Worm (Caenorhabditis elegans) whole organism, L3 larva: ENCODE measurements around the gene col-89.

Experiments
- R02D3.7 ChIP-seq: fragments of 150-350 bp; optimal IDR thresholded peaks from 2 replicates; lab custom pipeline; 2014; ENCODE audit warnings: missing biosample characterization, missing genetic modification characterization
- ama-1 ChIP-seq: fragments of 150-350 bp; optimal IDR thresholded peaks from 2 replicates; lab custom pipeline; 2018
- ceh-28 ChIP-seq: fragments of 150-350 bp; optimal IDR thresholded peaks from 2 replicates; lab custom pipeline; 2014; ENCODE audit warnings: missing biosample characterization, missing genetic modification reagents, missing genetic modification characterization
- daf-12 ChIP-seq: fragments of 150-350 bp; optimal IDR thresholded peaks from 2 replicates; lab custom pipeline; 2014; ENCODE audit warnings: missing biosample characterization, missing genetic modification reagents, missing genetic modification characterization
- egl-5 ChIP-seq: fragments of 150-350 bp; optimal IDR thresholded peaks from 2 replicates; lab custom pipeline; 2017; ENCODE audit warnings: missing biosample characterization, missing genetic modification reagents, missing genetic modification characterization, inconsistent platforms
- elt-2 ChIP-seq: sonication (generic microtip); optimal IDR thresholded peaks from 2 replicates; lab custom pipeline; 2016; ENCODE audit warnings: missing genetic modification reagents, mild to moderate bottlenecking, missing genetic modification characterization, missing compliant biosample characterization
- elt-3 ChIP-seq, 3 experiments: fragments of 150-350 bp in 1 of 3; sonication (generic microtip) in 2 of 3; optimal IDR thresholded peaks; 2 replicates in 2 of 3; 4 replicates in 1 of 3; lab custom pipeline; 2014 to 2017; ENCODE audit warnings: missing biosample characterization in 3 of 3, missing genetic modification characterization in 3 of 3
- fos-1 ChIP-seq: fragments of 150-350 bp; optimal IDR thresholded peaks from 2 replicates; lab custom pipeline; 2014; ENCODE audit warnings: missing biosample characterization, missing genetic modification characterization
- hmg-11 ChIP-seq: sonication (generic microtip); optimal IDR thresholded peaks from 2 replicates; lab custom pipeline; 2016; ENCODE audit warnings: missing genetic modification characterization, missing compliant biosample characterization
- jun-1 ChIP-seq: fragments of 150-350 bp; optimal IDR thresholded peaks from 2 replicates; lab custom pipeline; 2014; ENCODE audit warnings: missing biosample characterization, missing genetic modification reagents, missing genetic modification characterization
- lin-15B ChIP-seq: fragments of 150-350 bp; optimal IDR thresholded peaks from 2 replicates; lab custom pipeline; 2014; ENCODE audit warnings: missing biosample characterization, missing genetic modification characterization
- lin-39 ChIP-seq: fragments of 150-350 bp; optimal IDR thresholded peaks from 2 replicates; lab custom pipeline; 2018; ENCODE audit warnings: missing biosample characterization, missing genetic modification reagents, missing genetic modification characterization
- lsy-12 ChIP-seq: sonication (generic microtip); optimal IDR thresholded peaks from 2 replicates; lab custom pipeline; 2016; ENCODE audit warnings: mild to moderate bottlenecking, missing genetic modification characterization, missing compliant biosample characterization
- nfya-1 ChIP-seq: sonication (generic microtip); optimal IDR thresholded peaks from 2 replicates; lab custom pipeline; 2017; ENCODE audit warnings: missing genetic modification characterization, mild to moderate bottlenecking, missing compliant biosample characterization, antibody characterized with exemption, moderate library complexity; ENCODE audit not compliant: insufficient read depth
- nhr-23 ChIP-seq: fragments of 150-350 bp; optimal IDR thresholded peaks from 2 replicates; lab custom pipeline; 2014; ENCODE audit warnings: missing biosample characterization, missing genetic modification reagents, missing genetic modification characterization
- nhr-237 ChIP-seq: fragments of 150-350 bp; optimal IDR thresholded peaks from 2 replicates; lab custom pipeline; 2014; ENCODE audit warnings: missing biosample characterization, missing genetic modification characterization
- nhr-25 ChIP-seq: sonication (generic microtip); optimal IDR thresholded peaks from 2 replicates; lab custom pipeline; 2017; ENCODE audit warnings: missing biosample characterization, missing genetic modification characterization
- nhr-43 ChIP-seq: sonication (generic microtip); optimal IDR thresholded peaks from 2 replicates; lab custom pipeline; 2016; ENCODE audit warnings: mild to moderate bottlenecking, missing genetic modification characterization, missing compliant biosample characterization; ENCODE audit not compliant: poor library complexity, severe bottlenecking
- nhr-77 ChIP-seq: fragments of 150-350 bp; optimal IDR thresholded peaks from 2 replicates; lab custom pipeline; 2014; ENCODE audit warnings: missing biosample characterization, missing genetic modification characterization
- pha-4 ChIP-seq: fragments of 150-350 bp; optimal IDR thresholded peaks from 2 replicates; lab custom pipeline; 2014; ENCODE audit warnings: missing biosample characterization, missing genetic modification reagents, missing genetic modification characterization
- pqm-1 ChIP-seq: fragments of 150-350 bp; optimal IDR thresholded peaks from 2 replicates; lab custom pipeline; 2017; ENCODE audit warnings: missing biosample characterization, missing genetic modification characterization, inconsistent platforms
- sea-2 ChIP-seq: fragments of 150-350 bp; sonication (generic microtip); optimal IDR thresholded peaks from 4 replicates; lab custom pipeline; 2014; ENCODE audit warnings: missing biosample characterization, missing genetic modification reagents, missing genetic modification characterization
- skn-1 ChIP-seq: fragments of 150-350 bp; optimal IDR thresholded peaks from 2 replicates; lab custom pipeline; 2014; ENCODE audit warnings: missing biosample characterization, missing genetic modification characterization
- snpc-4 ChIP-seq: fragments of 150-350 bp; optimal IDR thresholded peaks from 2 replicates; lab custom pipeline; 2014; ENCODE audit warnings: missing biosample characterization, missing genetic modification characterization
- unc-62 ChIP-seq: fragments of 150-350 bp; sonication (generic microtip); optimal IDR thresholded peaks from 4 replicates; lab custom pipeline; 2014; ENCODE audit warnings: missing biosample characterization, missing genetic modification reagents, missing genetic modification characterization
- zag-1 ChIP-seq: fragments of 150-350 bp; optimal IDR thresholded peaks from 2 replicates; lab custom pipeline; 2014; ENCODE audit warnings: missing biosample characterization, missing genetic modification characterization
- ztf-11 ChIP-seq: fragments of 150-350 bp; optimal IDR thresholded peaks from 2 replicates; lab custom pipeline; 2014; ENCODE audit warnings: missing biosample characterization, missing genetic modification characterization
- ztf-4 ChIP-seq: fragments of 150-350 bp; optimal IDR thresholded peaks from 2 replicates; lab custom pipeline; 2014; ENCODE audit warnings: missing biosample characterization, missing genetic modification characterization

The col-89 gene

ce11 chrIII:4796039-4796438 is 48.1 kb downstream of the col-89 start:
- TF ChIP-seq sea-2 (GFP tag; lab: Kevin White, UChicago) = no peak
- TF ChIP-seq pha-4 (tag; lab: Kevin White, UChicago) = peak; percentile 90
- no peak for TF ChIP-seq ztf-11 (tag; lab: Kevin White, UChicago)
- TF ChIP-seq lin-15B (tag; lab: Kevin White, UChicago) = peak; percentile 66
- no peak for TF ChIP-seq zag-1 (tag; lab: Kevin White, UChicago)
- TF ChIP-seq nfya-1 (tag; lab: Kevin White, UChicago) = peak; percentile 85
- peak; percentile 82 for TF ChIP-seq snpc-4
- TF ChIP-seq nhr-237 (tag; lab: Kevin White, UChicago) = no peak
- peak; percentile 66 for TF ChIP-seq nhr-77 (tag; lab: Kevin White, UChicago)
- peak; percentile 99 for TF ChIP-seq fos-1 (tag; lab: Kevin White, UChicago)
- TF ChIP-seq egl-5 (tag; lab: Kevin White, UChicago) = no peak
- peak; percentile 45 for TF ChIP-seq nhr-43 (tag; lab: Kevin White, UChicago)
- TF ChIP-seq nhr-25 (tag; lab: Kevin White, UChicago) = peak; percentile 65
- peak; percentile 61 for TF ChIP-seq lsy-12 (tag; lab: Kevin White, UChicago)
- TF ChIP-seq R02D3.7 (tag; lab: Kevin White, UChicago) = peak; percentile 42
- TF ChIP-seq lin-39 (tag; lab: Kevin White, UChicago) = peak; percentile 22
- peak; percentile 62 for TF ChIP-seq skn-1 (tag; lab: Kevin White, UChicago)
- TF ChIP-seq ztf-4 (tag; lab: Kevin White, UChicago) = no peak
- TF ChIP-seq ceh-28 (tag; lab: Kevin White, UChicago) = peak; percentile 73
- TF ChIP-seq daf-12 (tag; lab: Kevin White, UChicago) = no peak
- TF ChIP-seq elt-3 (tag; optimal IDR thresholded peaks at IDR 0.05; lab: Kevin White, UChicago) = peak in 2 of 3 experiments; percentile 8 to 45
- TF ChIP-seq nhr-23 (tag; lab: Kevin White, UChicago) = peak; percentile 70
- peak; percentile 74 for TF ChIP-seq pqm-1
- TF ChIP-seq jun-1 (tag; lab: Kevin White, UChicago) = peak; percentile 96
- peak; percentile 66 for TF ChIP-seq hmg-11
- peak; percentile 58 for TF ChIP-seq elt-2
- TF ChIP-seq ama-1 (lab: Kevin White, UChicago) = peak; percentile 59

ce11 chrIII:4796536-4796935 is 48.6 kb downstream of the col-89 start, which contains the start of gene tag-325:
tag-325 (plus strand) TSS chrIII:4796836.
- TF ChIP-seq elt-2 = peak; percentile 21
- no peak for TF ChIP-seq unc-62 (GFP tag; lab: Kevin White, UChicago)
- TF ChIP-seq, all 47 proteins: peak for 1
